Fruit fly (Drosophila melanogaster) whole organism, embryonic: Measurements from ENCODE around the gene CG12880.

Experiments used
- Atf6 ChIP-seq: fragments of 200-800 bp; sonication (Bioruptor generic); IDR thresholded peaks from 2 replicates; pipeline ENCODE4 v1.3.6; 2022; ENCODE audit warnings: missing biosample characterization, missing genetic modification characterization
- Bdp1 ChIP-seq: fragments of 200-800 bp; sonication (Bioruptor generic); optimal IDR thresholded peaks from 3 replicates; lab custom pipeline; 2016; ENCODE audit warnings: missing biosample characterization, missing genetic modification characterization
- CG10565 ChIP-seq: fragments of 200-800 bp; sonication (Bioruptor generic); optimal IDR thresholded peaks from 3 replicates; lab custom pipeline; 2016; ENCODE audit warnings: missing biosample characterization, mild to moderate bottlenecking, missing genetic modification characterization
- CG10654 ChIP-seq: fragments of 200-800 bp; sonication (Bioruptor generic); optimal IDR thresholded peaks from 2 replicates; lab custom pipeline; 2016; ENCODE audit warnings: missing biosample characterization, missing genetic modification characterization
- CG11093 ChIP-seq: fragments of 200-800 bp; sonication (Bioruptor generic); IDR thresholded peaks from 3 replicates; pipeline ENCODE4 v1.3.6; 2022; ENCODE audit warnings: missing biosample characterization, missing genetic modification characterization
- CG11247 ChIP-seq: fragments of 200-800 bp; sonication (Bioruptor generic); IDR thresholded peaks from 2 replicates; pipeline ENCODE4 v1.3.6; 2022; ENCODE audit warnings: missing biosample characterization, missing genetic modification characterization
- CG11695 ChIP-seq: fragments of 200-800 bp; sonication (Bioruptor generic); IDR thresholded peaks from 3 replicates; pipeline ENCODE4 v1.3.6; 2022; ENCODE audit warnings: missing biosample characterization, missing genetic modification characterization
- CG12071 ChIP-seq: fragments of 200-800 bp; sonication (Bioruptor generic); optimal IDR thresholded peaks from 3 replicates; lab custom pipeline; 2018; ENCODE audit warnings: missing biosample characterization, mild to moderate bottlenecking, missing genetic modification characterization
- CG12219 ChIP-seq: fragments of 200-800 bp; sonication (Bioruptor generic); optimal IDR thresholded peaks from 3 replicates; lab custom pipeline; 2018; ENCODE audit warnings: missing biosample characterization, mild to moderate bottlenecking, missing genetic modification characterization
- CG12659 ChIP-seq: fragments of 200-800 bp; sonication (Bioruptor generic); optimal IDR thresholded peaks from 3 replicates; lab custom pipeline; 2017; ENCODE audit warnings: mild to moderate bottlenecking, missing biosample characterization, missing genetic modification reagents, missing genetic modification characterization
- CG14014 ChIP-seq: fragments of 200-800 bp; sonication (Bioruptor generic); IDR thresholded peaks from 2 replicates; pipeline ENCODE4 v1.3.6; 2022; ENCODE audit warnings: missing biosample characterization, missing genetic modification characterization
- CG14667 ChIP-seq: fragments of 200-800 bp; sonication (Bioruptor generic); IDR thresholded peaks from 2 replicates; pipeline ENCODE4 v1.3.6; 2022; ENCODE audit warnings: missing biosample characterization, missing genetic modification characterization
- CG14710 ChIP-seq: fragments of 200-800 bp; sonication (Bioruptor generic); optimal IDR thresholded peaks from 3 replicates; lab custom pipeline; 2019; ENCODE audit warnings: missing biosample characterization, mild to moderate bottlenecking, missing genetic modification characterization, moderate library complexity
- CG16863 ChIP-seq: fragments of 200-800 bp; sonication (Bioruptor generic); optimal IDR thresholded peaks from 3 replicates; lab custom pipeline; 2016; ENCODE audit warnings: missing biosample characterization, missing genetic modification characterization
- CG42726 ChIP-seq: fragments of 200-800 bp; sonication (Bioruptor generic); IDR thresholded peaks from 2 replicates; pipeline ENCODE4 v1.3.6; 2022; ENCODE audit warnings: missing biosample characterization, missing genetic modification characterization; ENCODE audit not compliant: partially characterized antibody
- CG43689 ChIP-seq: fragments of 200-800 bp; sonication (Bioruptor generic); IDR thresholded peaks from 2 replicates; pipeline ENCODE4 v1.3.6; 2022; ENCODE audit warnings: missing biosample characterization, missing genetic modification characterization
- CG7786 ChIP-seq: fragments of 200-800 bp; sonication (Bioruptor generic); optimal IDR thresholded peaks from 2 replicates; lab custom pipeline; 2016; ENCODE audit warnings: missing biosample characterization, missing genetic modification characterization
- CG9932 ChIP-seq: fragments of 200-800 bp; sonication (Bioruptor generic); IDR thresholded peaks from 2 replicates; pipeline ENCODE4 v1.3.6; 2022; ENCODE audit warnings: missing biosample characterization, missing genetic modification characterization
- D19A ChIP-seq: fragments of 200-800 bp; optimal IDR thresholded peaks from 3 replicates; lab custom pipeline; 2019; ENCODE audit warnings: missing biosample characterization, mild to moderate bottlenecking, missing genetic modification characterization, moderate library complexity
- Dip3 ChIP-seq: fragments of 200-800 bp; sonication (Bioruptor generic); optimal IDR thresholded peaks from 3 replicates; lab custom pipeline; 2016; ENCODE audit warnings: missing biosample characterization, missing genetic modification characterization
- Doc3 ChIP-seq: fragments of 200-800 bp; sonication (Bioruptor generic); IDR thresholded peaks from 3 replicates; pipeline ENCODE4 v1.3.6; 2022; ENCODE audit warnings: missing biosample characterization, missing genetic modification characterization; ENCODE audit not compliant: partially characterized antibody
- Dp ChIP-seq: fragments of 200-800 bp; sonication (Bioruptor generic); optimal IDR thresholded peaks from 2 replicates; lab custom pipeline; 2018; ENCODE audit warnings: missing biosample characterization, mild to moderate bottlenecking, missing genetic modification characterization, moderate library complexity
- Drgx ChIP-seq: fragments of 200-800 bp; sonication (Bioruptor generic); IDR thresholded peaks from 2 replicates; pipeline ENCODE4 v1.3.6; 2022; ENCODE audit warnings: missing biosample characterization, missing genetic modification characterization
- GATAe ChIP-seq: fragments of 200-800 bp; sonication (Bioruptor generic); conservative IDR thresholded peaks from 2 replicates; pipeline ENCODE4 v1.3.6; 2022; ENCODE audit warnings: missing biosample characterization, missing genetic modification characterization
- Gsc ChIP-seq: fragments of 200-800 bp; sonication (Bioruptor generic); IDR thresholded peaks from 2 replicates; pipeline ENCODE4 v1.3.6; 2022; ENCODE audit warnings: missing biosample characterization, missing genetic modification characterization
- HLH4C ChIP-seq: fragments of 200-800 bp; sonication (Bioruptor generic); IDR thresholded peaks from 3 replicates; pipeline ENCODE4 v1.3.6; 2022; ENCODE audit warnings: missing biosample characterization, missing genetic modification characterization; ENCODE audit not compliant: partially characterized antibody
- HLHmδ ChIP-seq: fragments of 200-800 bp; sonication (Bioruptor generic); optimal IDR thresholded peaks from 2 replicates; lab custom pipeline; 2018; ENCODE audit warnings: missing biosample characterization, mild to moderate bottlenecking, missing genetic modification characterization, moderate library complexity
- NC2β ChIP-seq: fragments of 200-800 bp; sonication (Bioruptor generic); optimal IDR thresholded peaks from 2 replicates; lab custom pipeline; 2016; ENCODE audit warnings: missing biosample characterization, missing genetic modification characterization
- NFAT ChIP-seq: fragments of 200-800 bp; sonication (Bioruptor generic); IDR thresholded peaks from 2 replicates; pipeline ENCODE4 v1.3.6; 2022; ENCODE audit warnings: missing biosample characterization, missing genetic modification characterization
- Opbp ChIP-seq: fragments of 200-800 bp; sonication (Bioruptor generic); IDR thresholded peaks from 3 replicates; pipeline ENCODE4 v1.3.6; 2022; ENCODE audit warnings: missing biosample characterization, missing genetic modification characterization; ENCODE audit not compliant: partially characterized antibody
- Trl ChIP-seq, 3 experiments: fragments of >200 bp in 2 of 3; fragments of 200-800 bp in 1 of 3; sonication (Bioruptor generic) in 1 of 3; optimal IDR thresholded peaks; 2 replicates in 1 of 3; 3 replicates in 2 of 3; lab custom pipeline; 2016 to 2017; ENCODE audit warnings: missing biosample characterization in 1 of 3, missing genetic modification characterization in 1 of 3
- abd-A ChIP-seq: fragments of 200-800 bp; sonication (Bioruptor generic); optimal IDR thresholded peaks from 3 replicates; lab custom pipeline; 2019; ENCODE audit warnings: missing biosample characterization, mild to moderate bottlenecking, missing genetic modification characterization, moderate library complexity
- bowl ChIP-seq: fragments of 200-800 bp; sonication (Bioruptor generic); IDR thresholded peaks from 2 replicates; pipeline ENCODE4 v1.3.6; 2022; ENCODE audit warnings: missing biosample characterization, missing genetic modification characterization
- br ChIP-seq: fragments of >200 bp; optimal IDR thresholded peaks from 2 replicates; lab custom pipeline; 2017
- cas ChIP-seq: fragments of 200-800 bp; sonication (Bioruptor generic); IDR thresholded peaks from 2 replicates; pipeline ENCODE4 v1.3.6; 2022; ENCODE audit warnings: missing biosample characterization, missing genetic modification characterization
- dpn ChIP-seq, 2 experiments: fragments of 200-800 bp; sonication (Bioruptor generic); optimal IDR thresholded peaks; 3 replicates each; lab custom pipeline; 2016; ENCODE audit warnings: missing biosample characterization in 2 of 2, missing genetic modification characterization in 2 of 2
- fd3F ChIP-seq: fragments of 200-800 bp; sonication (Bioruptor generic); optimal IDR thresholded peaks from 2 replicates; lab custom pipeline; 2018; ENCODE audit warnings: missing biosample characterization, mild to moderate bottlenecking, missing genetic modification characterization, moderate library complexity
- gcm ChIP-seq: fragments of 200-800 bp; sonication (Bioruptor generic); optimal IDR thresholded peaks from 2 replicates; lab custom pipeline; 2019; ENCODE audit warnings: missing biosample characterization, mild to moderate bottlenecking, missing genetic modification characterization, moderate library complexity
- her ChIP-seq: fragments of 200-800 bp; sonication (Bioruptor generic); optimal IDR thresholded peaks from 2 replicates; lab custom pipeline; 2016; ENCODE audit warnings: missing biosample characterization, missing genetic modification characterization
- ind ChIP-seq: fragments of 200-800 bp; sonication (Bioruptor generic); optimal IDR thresholded peaks from 3 replicates; lab custom pipeline; 2016; ENCODE audit warnings: missing biosample characterization, missing genetic modification characterization
- insv ChIP-seq, 2 experiments: fragments of 200-800 bp; sonication (Bioruptor generic); optimal IDR thresholded peaks; 3 replicates each; lab custom pipeline; 2016 to 2018; ENCODE audit warnings: missing biosample characterization in 2 of 2, missing genetic modification characterization in 2 of 2
- nau ChIP-seq: fragments of 200-800 bp; sonication (Bioruptor generic); optimal IDR thresholded peaks from 3 replicates; lab custom pipeline; 2017; ENCODE audit warnings: missing biosample characterization, mild to moderate bottlenecking, missing genetic modification characterization, missing genetic modification reagents
- pfk ChIP-seq: fragments of 200-800 bp; sonication (Bioruptor generic); optimal IDR thresholded peaks from 2 replicates; lab custom pipeline; 2018; ENCODE audit warnings: missing biosample characterization, mild to moderate bottlenecking, missing genetic modification characterization, moderate library complexity
- slp2 ChIP-seq: fragments of 200-800 bp; sonication (Bioruptor generic); optimal IDR thresholded peaks from 2 replicates; lab custom pipeline; 2016; ENCODE audit warnings: missing biosample characterization, missing genetic modification characterization
- sna ChIP-seq: fragments of 200-800 bp; sonication (Bioruptor generic); IDR thresholded peaks from 2 replicates; pipeline ENCODE4 v1.3.6; 2022; ENCODE audit warnings: missing biosample characterization, missing genetic modification characterization; ENCODE audit not compliant: partially characterized antibody
- sqz ChIP-seq: fragments of 200-800 bp; sonication (Bioruptor generic); optimal IDR thresholded peaks from 3 replicates; lab custom pipeline; 2018; ENCODE audit warnings: missing biosample characterization, mild to moderate bottlenecking, missing genetic modification characterization
- sr ChIP-seq: fragments of 200-800 bp; sonication (Bioruptor generic); IDR thresholded peaks from 3 replicates; pipeline ENCODE4 v1.3.6; 2022; ENCODE audit warnings: missing biosample characterization, missing genetic modification characterization
- trh ChIP-seq: fragments of 200-800 bp; sonication (Bioruptor generic); optimal IDR thresholded peaks from 2 replicates; lab custom pipeline; 2016; ENCODE audit warnings: missing biosample characterization, missing genetic modification characterization
- tx ChIP-seq: fragments of 200-800 bp; sonication (Bioruptor generic); optimal IDR thresholded peaks from 2 replicates; lab custom pipeline; 2016; ENCODE audit warnings: missing biosample characterization, missing genetic modification characterization

Gene CG12880

dm6 chr3R:27706581-27707181, 20.9 kb downstream of the CG12880 start, which contains the start of the genes CROT and CG12877 (continued):
- TF ChIP-seq Atf6 (GFP tag; lab: Robert Waterston, UW), result peak; percentile 61; the same call in 1 of the 2 replicates
- no peak for TF ChIP-seq Gsc (GFP tag; lab: Robert Waterston, UW)
- TF ChIP-seq Dp (GFP tag; lab: Kevin White, UChicago), result peak; percentile 16
- no peak for TF ChIP-seq CG42726
- no peak for TF ChIP-seq sqz (GFP tag; lab: Kevin White, UChicago)
- peak; percentile 86 for TF ChIP-seq CG12659 (GFP tag; lab: Kevin White, UChicago)
- TF ChIP-seq Trl (optimal IDR thresholded peaks at IDR 0.05; lab: Kevin White, UChicago), result no peak
- TF ChIP-seq Trl (GFP tag; optimal IDR thresholded peaks at IDR 0.05; lab: Kevin White, UChicago), result peak; percentile 45
- TF ChIP-seq slp2 (GFP tag; lab: Kevin White, UChicago), result no peak
- TF ChIP-seq sna (GFP tag; lab: Robert Waterston, UW), result no peak
- peak; percentile 72 for TF ChIP-seq CG10654 (GFP tag; lab: Kevin White, UChicago)
- TF ChIP-seq abd-A (tag; lab: Kevin White, UChicago), result no peak
- TF ChIP-seq GATAe (GFP tag; lab: Robert Waterston, UW), result no peak
- TF ChIP-seq CG7786 (GFP tag; lab: Kevin White, UChicago), result peak; percentile 30
- no peak for TF ChIP-seq bowl (GFP tag; lab: Robert Waterston, UW)
- TF ChIP-seq CG11695 (GFP tag; lab: Robert Waterston, UW), result peak; percentile 58; the same call in 1 of the 3 replicates
- peak; percentile 57; the same call in 1 of the 2 replicates for TF ChIP-seq CG11247 (GFP tag; lab: Robert Waterston, UW)
- TF ChIP-seq HLHmδ (GFP tag; lab: Kevin White, UChicago), result no peak
- no peak for TF ChIP-seq CG10565 (GFP tag; lab: Kevin White, UChicago)
- TF ChIP-seq dpn (GFP tag; optimal IDR thresholded peaks at IDR 0.05; lab: Kevin White, UChicago), result peak; percentile 41 to 87
- peak; percentile 73 for TF ChIP-seq fd3F
- peak; percentile 86 for TF ChIP-seq CG14710 (tag; lab: Kevin White, UChicago)
- TF ChIP-seq br (lab: Kevin White, UChicago), result no peak
- TF ChIP-seq tx (GFP tag; lab: Kevin White, UChicago), result no peak
- TF ChIP-seq CG14014 (GFP tag; lab: Robert Waterston, UW), result peak; percentile 73; the same call in 1 of the 2 replicates
- no peak for TF ChIP-seq HLH4C
- TF ChIP-seq CG43689 (GFP tag; lab: Robert Waterston, UW), result no peak
- TF ChIP-seq gcm (GFP tag; lab: Kevin White, UChicago), result peak; percentile 63
- no peak for TF ChIP-seq sr (GFP tag; lab: Robert Waterston, UW)
- no peak for TF ChIP-seq nau
- peak; percentile 41 for TF ChIP-seq NC2β (GFP tag; lab: Kevin White, UChicago)
- peak; percentile 16 for TF ChIP-seq CG12071 (GFP tag; lab: Kevin White, UChicago)
- TF ChIP-seq Opbp (GFP tag; lab: Robert Waterston, UW), result no peak
- TF ChIP-seq ind (GFP tag; lab: Kevin White, UChicago), result peak; percentile 86
- TF ChIP-seq Bdp1 (GFP tag; lab: Kevin White, UChicago), result peak; percentile 53
- TF ChIP-seq cas (GFP tag; lab: Robert Waterston, UW), result peak; percentile 30; the same call in 1 of the 2 replicates
- no peak for TF ChIP-seq her (GFP tag; lab: Kevin White, UChicago)
- TF ChIP-seq CG11093 (GFP tag; lab: Robert Waterston, UW), result peak; percentile 30; the same call in 2 of the 3 replicates
- no peak for TF ChIP-seq pfk (GFP tag; lab: Kevin White, UChicago)
- TF ChIP-seq trh (GFP tag; lab: Kevin White, UChicago), result peak; percentile 74
- peak; percentile 63 for TF ChIP-seq D19A (tag; lab: Kevin White, UChicago)
- TF ChIP-seq insv (GFP tag; optimal IDR thresholded peaks at IDR 0.05; lab: Kevin White, UChicago), result peak in 1 of 2 experiments; percentile 74
- peak; percentile 56 for TF ChIP-seq Dip3 (GFP tag; lab: Kevin White, UChicago)
- TF ChIP-seq Doc3, result 0 out of 3 replicates have a peak, but pooled peaks have one; percentile 25
- TF ChIP-seq CG12219 (GFP tag; lab: Kevin White, UChicago), result peak; percentile 40
- TF ChIP-seq CG9932 (GFP tag; lab: Robert Waterston, UW), result peak; percentile 84
- TF ChIP-seq Drgx (GFP tag; lab: Robert Waterston, UW), result no peak
- TF ChIP-seq NFAT, result peak; percentile 43; the same call in 1 of the 2 replicates
- TF ChIP-seq CG16863 (GFP tag; lab: Kevin White, UChicago), result peak; percentile 36
- peak; percentile 36; the same call in 1 of the 2 replicates for TF ChIP-seq CG14667 (GFP tag; lab: Robert Waterston, UW)
